Worm (Caenorhabditis elegans) whole organism, L1 larva: ENCODE data around the gene orc-1.

Experiments
- efl-1 ChIP-seq, 4 experiments: fragments of 150-350 bp; optimal IDR thresholded peaks in 3 of 4; peaks in 1 of 4; 1 replicate in 1 of 4; 2 replicates in 3 of 4; lab custom pipeline; 2014; ENCODE audit warnings: missing biosample characterization in 2 of 4, missing genetic modification characterization in 2 of 4, missing genetic modification reagents in 2 of 4
- elt-3 ChIP-seq, 6 experiments: fragments of 150-350 bp in 1 of 6; sonication (generic microtip); optimal IDR thresholded peaks; 2 replicates each; lab custom pipeline; 2017 to 2018; ENCODE audit warnings: missing biosample characterization in 6 of 6, missing genetic modification characterization in 6 of 6, inconsistent platforms in 1 of 6
- fos-1 ChIP-seq: fragments of 150-350 bp; optimal IDR thresholded peaks from 2 replicates; lab custom pipeline; 2014; ENCODE audit warnings: missing biosample characterization, missing genetic modification characterization
- mdl-1 ChIP-seq, 2 experiments: fragments of 150-350 bp; optimal IDR thresholded peaks; 2 replicates each; lab custom pipeline; 2014 to 2017; ENCODE audit warnings: missing biosample characterization in 2 of 2, missing genetic modification characterization in 2 of 2, inconsistent platforms in 1 of 2
- nhr-28 ChIP-seq: fragments of 150-350 bp; optimal IDR thresholded peaks from 2 replicates; lab custom pipeline; 2014; ENCODE audit warnings: missing biosample characterization, missing genetic modification characterization
- nhr-76 ChIP-seq: sonication (generic microtip); optimal IDR thresholded peaks from 2 replicates; lab custom pipeline; 2017; ENCODE audit warnings: missing biosample characterization, missing genetic modification characterization
- pqm-1 ChIP-seq: sonication (generic microtip); optimal IDR thresholded peaks from 3 replicates; lab custom pipeline; 2017; ENCODE audit warnings: missing biosample characterization, missing genetic modification characterization
- skn-1 ChIP-seq: fragments of 150-350 bp; optimal IDR thresholded peaks from 2 replicates; lab custom pipeline; 2014; ENCODE audit warnings: missing biosample characterization, missing genetic modification characterization
- tbx-2 ChIP-seq: sonication (generic microtip); optimal IDR thresholded peaks from 2 replicates; lab custom pipeline; 2016; ENCODE audit warnings: missing genetic modification characterization, missing compliant biosample characterization
- unc-86 ChIP-seq: sonication (generic microtip); optimal IDR thresholded peaks from 2 replicates; lab custom pipeline; 2016; ENCODE audit warnings: missing genetic modification characterization, missing compliant biosample characterization
- xbp-1 ChIP-seq: sonication (generic microtip); optimal IDR thresholded peaks from 2 replicates; lab custom pipeline; 2016; ENCODE audit warnings: missing genetic modification characterization, missing compliant biosample characterization

DNA sequence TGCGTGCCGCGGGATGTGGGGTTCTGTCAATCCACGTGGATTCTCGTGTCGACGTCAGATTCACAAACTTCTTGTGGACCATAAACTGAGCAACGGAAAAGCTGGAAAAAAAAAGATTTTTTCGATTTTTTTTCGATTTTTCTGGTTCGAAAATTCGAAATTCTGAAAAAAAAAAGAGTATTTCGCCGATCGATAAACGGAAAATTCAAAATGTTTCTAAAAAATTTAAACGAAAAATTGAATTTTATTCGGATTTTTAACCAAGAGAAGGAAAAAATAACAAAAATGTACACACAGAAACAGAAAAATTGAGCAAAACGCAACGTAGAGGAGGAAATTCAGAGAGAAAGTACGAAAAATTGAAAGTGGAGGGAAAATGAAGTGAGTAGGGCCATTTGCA lies 46.5 kb upstream of the orc-1 start, which contains the start of gene Y39A1A.3:
- TF ChIP-seq elt-3 (tag; optimal IDR thresholded peaks at IDR 0.05; lab: Kevin White, UChicago) (no peak), xbp-1 (tag; lab: Kevin White, UChicago) (no peak), fos-1 (tag; lab: Kevin White, UChicago) (no peak), nhr-76 (tag; lab: Kevin White, UChicago) (no peak), pqm-1 (tag; lab: Kevin White, UChicago) (no peak), efl-1 (optimal IDR thresholded peaks at IDR 0.05; lab: Kevin White, UChicago) (no peak), efl-1 (GFP tag; optimal IDR thresholded peaks at IDR 0.05 in 1 of 2; lab: Kevin White, UChicago) (no peak), unc-86 (tag; lab: Kevin White, UChicago) (no peak), mdl-1 (tag; optimal IDR thresholded peaks at IDR 0.05; lab: Kevin White, UChicago) (no peak), tbx-2 (tag; lab: Kevin White, UChicago) (no peak), skn-1 (no peak), nhr-28 (no peak)
